Worm (Caenorhabditis elegans) whole organism, L2 larva: ENCODE measurements around the gene uda-1.

Source experiments
- Y55F3AM.14 ChIP-seq: fragments of 200-800 bp; sonication (Bioruptor generic); optimal IDR thresholded peaks from 2 replicates; lab custom pipeline; 2018; ENCODE audit warnings: mild to moderate bottlenecking, missing genetic modification characterization, missing compliant biosample characterization
- aly-2 ChIP-seq: fragments of 150-350 bp; optimal IDR thresholded peaks from 2 replicates; lab custom pipeline; 2014; ENCODE audit warnings: missing biosample characterization, missing genetic modification characterization
- dmd-4 ChIP-seq: sonication (generic microtip); optimal IDR thresholded peaks from 2 replicates; lab custom pipeline; 2017; ENCODE audit warnings: missing biosample characterization, missing genetic modification characterization
- egl-27 ChIP-seq: sonication (generic microtip); optimal IDR thresholded peaks from 3 replicates; lab custom pipeline; 2017; ENCODE audit warnings: missing biosample characterization, missing genetic modification reagents, missing genetic modification characterization
- fos-1 ChIP-seq: fragments of 150-350 bp; optimal IDR thresholded peaks from 2 replicates; lab custom pipeline; 2014; ENCODE audit warnings: missing biosample characterization, missing genetic modification characterization
- lin-13 ChIP-seq: fragments of 150-350 bp; optimal IDR thresholded peaks from 2 replicates; lab custom pipeline; 2014; ENCODE audit warnings: missing biosample characterization, missing genetic modification reagents, missing genetic modification characterization
- lsy-2 ChIP-seq, 2 experiments: fragments of 150-350 bp in 1 of 2; sonication (generic microtip) in 1 of 2; optimal IDR thresholded peaks; 2 replicates each; lab custom pipeline; 2014 to 2017; ENCODE audit warnings: missing biosample characterization in 2 of 2, missing genetic modification characterization in 2 of 2
- nhr-10 ChIP-seq: sonication (generic microtip); optimal IDR thresholded peaks from 2 replicates; lab custom pipeline; 2017; ENCODE audit warnings: missing biosample characterization, missing genetic modification characterization
- nhr-25 ChIP-seq: fragments of 150-350 bp; sonication (generic microtip); optimal IDR thresholded peaks from 3 replicates; lab custom pipeline; 2014; ENCODE audit warnings: missing biosample characterization, missing genetic modification characterization
- nhr-77 ChIP-seq: fragments of 150-350 bp; optimal IDR thresholded peaks from 2 replicates; lab custom pipeline; 2014; ENCODE audit warnings: missing biosample characterization, missing genetic modification characterization
- snpc-4 ChIP-seq: fragments of 150-350 bp; optimal IDR thresholded peaks from 2 replicates; lab custom pipeline; 2014; ENCODE audit warnings: missing biosample characterization, missing genetic modification characterization
- unc-62 ChIP-seq: fragments of 150-350 bp; optimal IDR thresholded peaks from 2 replicates; lab custom pipeline; 2014; ENCODE audit warnings: missing biosample characterization, missing genetic modification reagents, missing genetic modification characterization
- zag-1 ChIP-seq: fragments of 150-350 bp; optimal IDR thresholded peaks from 2 replicates; lab custom pipeline; 2014; ENCODE audit warnings: missing biosample characterization, missing genetic modification characterization
- ztf-11 ChIP-seq: sonication (generic microtip); optimal IDR thresholded peaks from 2 replicates; lab custom pipeline; 2017; ENCODE audit warnings: missing biosample characterization, missing genetic modification characterization

DNA sequence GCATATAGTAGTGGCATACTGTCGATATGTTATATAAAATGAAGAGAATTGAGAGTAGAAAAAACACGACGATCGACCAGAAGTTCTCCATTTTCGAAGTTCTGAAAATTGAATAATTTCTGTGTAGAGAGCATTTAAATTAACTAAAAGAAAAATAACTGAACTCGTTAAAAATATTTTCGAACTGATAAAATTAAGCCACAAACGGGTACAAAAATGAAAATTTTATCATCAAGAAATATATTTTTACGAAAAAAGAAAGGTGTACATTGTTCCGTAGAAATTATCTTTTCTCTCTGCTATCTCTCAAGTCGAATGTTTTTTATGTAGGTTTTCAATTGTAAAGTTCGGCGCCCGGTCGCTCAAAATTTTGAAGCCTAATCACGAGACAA is 26.4 kb downstream of the uda-1 start, which contains the start of gene acl-2:
- TF ChIP-seq egl-27 (tag; lab: Kevin White, UChicago) (no peak), aly-2 (tag; lab: Kevin White, UChicago) (no peak), fos-1 (tag; lab: Kevin White, UChicago) (no peak), lin-13 (GFP tag; lab: Kevin White, UChicago) (no peak), unc-62 (GFP tag; lab: Kevin White, UChicago) (no peak), snpc-4 (tag; lab: Kevin White, UChicago) (no peak), nhr-77 (tag; lab: Kevin White, UChicago) (no peak), ztf-11 (tag; lab: Kevin White, UChicago) (no peak), nhr-10 (no peak), dmd-4 (no peak), Y55F3AM.14 (no peak), zag-1 (tag; lab: Kevin White, UChicago) (no peak), nhr-25 (tag; lab: Kevin White, UChicago) (no peak), lsy-2 (tag; optimal IDR thresholded peaks at IDR 0.05; lab: Kevin White, UChicago) (no peak)
